Fruit fly (Drosophila melanogaster) whole organism, larva: ENCODE measurements around the gene WASp.

Source experiments
- noc ChIP-seq: fragments of 200-800 bp; sonication (Bioruptor generic); optimal IDR thresholded peaks from 3 replicates; lab custom pipeline; 2019; ENCODE audit warnings: missing biosample characterization, mild to moderate bottlenecking, missing genetic modification characterization, moderate library complexity

WASp gene

dm6 chr3R:28831626-28832267 lies at the start of gene WASp:
WASp (minus strand) TSS chr3R:28832024.
- no peak for TF ChIP-seq noc (tag; lab: Kevin White, UChicago)

dm6 chr3R:28880066-28880842 lies 48.4 kb upstream of the WASp start, which contains the start of the genes Nepl19 and Nepl20:
Nepl19 (minus strand) TSS chr3R:28880122.
Nepl20 (plus strand) TSS chr3R:28880792.
- peak; percentile 93 for TF ChIP-seq noc (tag; lab: Kevin White, UChicago)

dm6 chr3R:28875345-28875744 lies 43.5 kb upstream of the WASp start, which contains the start of gene Nepl18:
Nepl18 (plus strand) TSS chr3R:28875621.
- no peak for TF ChIP-seq noc (tag; lab: Kevin White, UChicago)

dm6 chr3R:28872605-28873004 lies 40.8 kb upstream of the WASp start, which contains the start of gene Nepl17:
Nepl17 (plus strand) TSS chr3R:28872905.
- TF ChIP-seq noc (tag; lab: Kevin White, UChicago): no peak

dm6 chr3R:28870364-28870763 lies 38.5 kb upstream of the WASp start:
- no peak for TF ChIP-seq noc (tag; lab: Kevin White, UChicago)

dm6 chr3R:28861309-28862157 lies 29.7 kb upstream of the WASp start:
- no peak for TF ChIP-seq noc (tag; lab: Kevin White, UChicago)

- no peak for TF ChIP-seq noc (tag; lab: Kevin White, UChicago)
These were observed 28.8 kb upstream of the WASp start for dm6 chr3R:28860582-28860981.

dm6 chr3R:28859058-28859526 lies 27.3 kb upstream of the WASp start, which contains the start of gene Inx3:
Inx3 (minus strand) TSS chr3R:28859497.
- no peak for TF ChIP-seq noc (tag; lab: Kevin White, UChicago)

- TF ChIP-seq noc (tag; lab: Kevin White, UChicago): no peak
These were observed 26.4 kb upstream of the WASp start for dm6 chr3R:28858241-28858647.

- no peak for TF ChIP-seq noc (tag; lab: Kevin White, UChicago)
These were observed 25.6 kb upstream of the WASp start for dm6 chr3R:28857287-28858024.

- TF ChIP-seq noc (tag; lab: Kevin White, UChicago): no peak
These were observed 25.0 kb upstream of the WASp start for dm6 chr3R:28856829-28857228.

- no peak for TF ChIP-seq noc (tag; lab: Kevin White, UChicago)
These were observed 24.3 kb upstream of the WASp start for dm6 chr3R:28856140-28856539.

dm6 chr3R:28851966-28852377 lies 20.1 kb upstream of the WASp start:
- no peak for TF ChIP-seq noc (tag; lab: Kevin White, UChicago)

dm6 chr3R:28851530-28851929 lies 19.7 kb upstream of the WASp start:
- no peak for TF ChIP-seq noc (tag; lab: Kevin White, UChicago)
